Worm (Caenorhabditis elegans) whole organism, L1 larva: ENCODE data around the gene F53C3.7.

Experiments used
- C34B4.2 ChIP-seq: sonication (generic microtip); optimal IDR thresholded peaks from 2 replicates; lab custom pipeline; 2017; ENCODE audit warnings: mild to moderate bottlenecking, missing genetic modification characterization, missing compliant biosample characterization
- F16B12.6 ChIP-seq: fragments of 150-350 bp; optimal IDR thresholded peaks from 2 replicates; lab custom pipeline; 2014; ENCODE audit warnings: missing biosample characterization, missing genetic modification characterization
- aha-1 ChIP-seq: fragments of 150-350 bp; optimal IDR thresholded peaks from 2 replicates; lab custom pipeline; 2014; ENCODE audit warnings: missing biosample characterization, missing genetic modification characterization
- ama-1 ChIP-seq: fragments of 150-350 bp; optimal IDR thresholded peaks from 2 replicates; lab custom pipeline; 2014
- blmp-1 ChIP-seq: fragments of 150-350 bp; optimal IDR thresholded peaks from 2 replicates; lab custom pipeline; 2014; ENCODE audit warnings: missing biosample characterization, missing genetic modification characterization
- ceh-63 ChIP-seq: fragments of 200-800 bp; sonication (Bioruptor generic); optimal IDR thresholded peaks from 2 replicates; lab custom pipeline; 2018; ENCODE audit warnings: mild to moderate bottlenecking, missing genetic modification characterization, missing compliant biosample characterization
- ceh-82 ChIP-seq, 3 experiments: fragments of 150-350 bp in 1 of 3; sonication (generic microtip) in 2 of 3; optimal IDR thresholded peaks; 2 replicates each; lab custom pipeline; 2014 to 2017; ENCODE audit warnings: missing biosample characterization in 3 of 3, missing genetic modification characterization in 3 of 3
- ces-1 ChIP-seq: fragments of 150-350 bp; optimal IDR thresholded peaks from 2 replicates; lab custom pipeline; 2014; ENCODE audit warnings: missing biosample characterization, missing genetic modification reagents, missing genetic modification characterization
- efl-1 ChIP-seq, 4 experiments: fragments of 150-350 bp; optimal IDR thresholded peaks in 3 of 4; peaks in 1 of 4; 1 replicate in 1 of 4; 2 replicates in 3 of 4; lab custom pipeline; 2014; ENCODE audit warnings: missing biosample characterization in 2 of 4, missing genetic modification characterization in 2 of 4, missing genetic modification reagents in 2 of 4
- efl-3 ChIP-seq: fragments of 200-800 bp; sonication (Bioruptor generic); optimal IDR thresholded peaks from 2 replicates; lab custom pipeline; 2018; ENCODE audit warnings: mild to moderate bottlenecking, missing genetic modification characterization, missing compliant biosample characterization
- egl-27 ChIP-seq, 2 experiments: fragments of 150-350 bp in 1 of 2; sonication (generic microtip); optimal IDR thresholded peaks; 3 replicates each; lab custom pipeline; 2017 to 2018; ENCODE audit warnings: missing biosample characterization in 2 of 2, missing genetic modification characterization in 2 of 2, missing genetic modification reagents in 2 of 2
- fkh-4 ChIP-seq: sonication (generic microtip); optimal IDR thresholded peaks from 2 replicates; lab custom pipeline; 2016; ENCODE audit warnings: missing compliant biosample characterization, missing genetic modification characterization, borderline replicate concordance
- fos-1 ChIP-seq: fragments of 150-350 bp; optimal IDR thresholded peaks from 2 replicates; lab custom pipeline; 2014; ENCODE audit warnings: missing biosample characterization, missing genetic modification characterization
- hlh-17 ChIP-seq: fragments of 200-800 bp; sonication (Bioruptor generic); optimal IDR thresholded peaks from 2 replicates; lab custom pipeline; 2018; ENCODE audit warnings: missing genetic modification characterization, mild to moderate bottlenecking, missing compliant biosample characterization, moderate library complexity, borderline replicate concordance
- hlh-4 ChIP-seq: sonication (generic microtip); optimal IDR thresholded peaks from 2 replicates; lab custom pipeline; 2016; ENCODE audit warnings: mild to moderate bottlenecking, missing genetic modification characterization, missing compliant biosample characterization
- isw-1 ChIP-seq: fragments of 200-800 bp; sonication (Bioruptor generic); IDR thresholded peaks from 2 replicates; pipeline ENCODE4 v1.3.6; 2022; ENCODE audit warnings: missing genetic modification characterization, missing compliant biosample characterization
- jun-1 ChIP-seq: fragments of 150-350 bp; optimal IDR thresholded peaks from 2 replicates; lab custom pipeline; 2014; ENCODE audit warnings: missing biosample characterization, missing genetic modification reagents, missing genetic modification characterization
- lin-13 ChIP-seq: fragments of 150-350 bp; optimal IDR thresholded peaks from 2 replicates; lab custom pipeline; 2014; ENCODE audit warnings: missing biosample characterization, missing genetic modification reagents, missing genetic modification characterization
- lin-14 ChIP-seq: fragments of 200-800 bp; sonication (Bioruptor generic); optimal IDR thresholded peaks from 2 replicates; lab custom pipeline; 2018; ENCODE audit warnings: mild to moderate bottlenecking, missing genetic modification characterization, moderate library complexity, missing compliant biosample characterization
- lsy-2 ChIP-seq, 2 experiments: fragments of 150-350 bp; optimal IDR thresholded peaks; 2 replicates each; lab custom pipeline; 2014; ENCODE audit warnings: missing biosample characterization in 2 of 2, missing genetic modification characterization in 2 of 2
- mab-9 ChIP-seq: fragments of 200-800 bp; sonication (Bioruptor generic); IDR thresholded peaks from 2 replicates; pipeline ENCODE4 v1.3.6; 2022; ENCODE audit warnings: missing genetic modification reagents, missing genetic modification characterization, missing compliant biosample characterization
- nhr-19 ChIP-seq: fragments of 200-800 bp; sonication (Bioruptor generic); conservative IDR thresholded peaks from 2 replicates; pipeline ENCODE4 v1.3.6; 2022; ENCODE audit warnings: missing genetic modification characterization, missing compliant biosample characterization
- nhr-20 ChIP-seq: sonication (generic microtip); optimal IDR thresholded peaks from 2 replicates; lab custom pipeline; 2016; ENCODE audit warnings: mild to moderate bottlenecking, missing genetic modification characterization, missing compliant biosample characterization
- nhr-237 ChIP-seq: fragments of 150-350 bp; optimal IDR thresholded peaks from 2 replicates; lab custom pipeline; 2014; ENCODE audit warnings: missing biosample characterization, missing genetic modification characterization
- nhr-47 ChIP-seq: sonication (generic microtip); optimal IDR thresholded peaks from 2 replicates; lab custom pipeline; 2016; ENCODE audit warnings: mild to moderate bottlenecking, missing genetic modification characterization, moderate library complexity, missing compliant biosample characterization
- nhr-77 ChIP-seq: fragments of 150-350 bp; optimal IDR thresholded peaks from 2 replicates; lab custom pipeline; 2014; ENCODE audit warnings: missing biosample characterization, missing genetic modification characterization
- nhr-84 ChIP-seq: sonication (generic microtip); optimal IDR thresholded peaks from 2 replicates; lab custom pipeline; 2017; ENCODE audit warnings: missing biosample characterization, missing genetic modification characterization
- nhr-85 ChIP-seq: sonication (generic microtip); peaks from one replicate; lab custom pipeline; 2016; ENCODE audit warnings: missing genetic modification characterization, inconsistent platforms, missing compliant biosample characterization
- pag-3 ChIP-seq: sonication (generic microtip); optimal IDR thresholded peaks from 2 replicates; lab custom pipeline; 2017; ENCODE audit warnings: missing genetic modification characterization, mild to moderate bottlenecking, missing compliant biosample characterization, antibody characterized with exemption, borderline replicate concordance; ENCODE audit not compliant: insufficient read depth
- pqm-1 ChIP-seq: sonication (generic microtip); optimal IDR thresholded peaks from 3 replicates; lab custom pipeline; 2017; ENCODE audit warnings: missing biosample characterization, missing genetic modification characterization
- rnt-1 ChIP-seq: sonication (generic microtip); optimal IDR thresholded peaks from 2 replicates; lab custom pipeline; 2016; ENCODE audit warnings: mild to moderate bottlenecking, missing genetic modification characterization, moderate library complexity, missing compliant biosample characterization
- skn-1 ChIP-seq: fragments of 150-350 bp; optimal IDR thresholded peaks from 2 replicates; lab custom pipeline; 2014; ENCODE audit warnings: missing biosample characterization, missing genetic modification characterization
- sptf-1 ChIP-seq: fragments of 150-350 bp; optimal IDR thresholded peaks from 2 replicates; lab custom pipeline; 2014; ENCODE audit warnings: missing biosample characterization, missing genetic modification characterization
- tbx-2 ChIP-seq: sonication (generic microtip); optimal IDR thresholded peaks from 2 replicates; lab custom pipeline; 2016; ENCODE audit warnings: missing genetic modification characterization, missing compliant biosample characterization
- unc-30 ChIP-seq: sonication (generic microtip); optimal IDR thresholded peaks from 2 replicates; lab custom pipeline; 2017; ENCODE audit warnings: missing biosample characterization, missing genetic modification characterization
- xbp-1 ChIP-seq: sonication (generic microtip); optimal IDR thresholded peaks from 2 replicates; lab custom pipeline; 2016; ENCODE audit warnings: missing genetic modification characterization, missing compliant biosample characterization
- ztf-4 ChIP-seq: fragments of 150-350 bp; optimal IDR thresholded peaks from 2 replicates; lab custom pipeline; 2014; ENCODE audit warnings: missing biosample characterization, missing genetic modification characterization

Gene F53C3.7

DNA sequence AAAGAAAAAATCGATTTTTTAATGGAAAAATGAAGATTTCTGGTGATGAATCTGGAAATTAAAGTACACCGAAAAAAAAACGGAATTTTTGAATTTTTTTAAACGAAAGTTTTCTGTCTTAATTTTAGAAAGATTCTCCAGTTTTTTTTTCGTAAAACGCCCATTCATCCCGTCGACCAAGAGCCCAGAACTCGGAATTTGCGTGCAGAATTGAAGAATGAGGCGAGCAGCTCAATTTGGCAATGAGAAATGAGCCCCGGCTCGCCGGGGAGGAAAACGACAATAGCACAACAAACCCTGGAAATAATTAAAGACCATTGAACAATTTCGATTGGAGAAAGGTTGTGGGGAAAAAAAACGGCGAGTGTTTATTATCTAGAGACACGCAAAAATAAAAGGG lies 37.0 kb downstream of the F53C3.7 start:
- TF ChIP-seq nhr-19 (GFP tag; lab: Robert Waterston, UW), result no peak
- TF ChIP-seq blmp-1 (tag; lab: Kevin White, UChicago), result no peak
- TF ChIP-seq tbx-2, result no peak
- no peak for TF ChIP-seq hlh-17
- no peak for TF ChIP-seq fkh-4
- TF ChIP-seq xbp-1 (tag; lab: Kevin White, UChicago), result no peak
- no peak for TF ChIP-seq nhr-77 (tag; lab: Kevin White, UChicago)
- TF ChIP-seq nhr-47 (tag; lab: Kevin White, UChicago), result no peak
- no peak for TF ChIP-seq skn-1 (tag; lab: Kevin White, UChicago)
- no peak for TF ChIP-seq unc-30
- TF ChIP-seq efl-3 (GFP tag; lab: Kevin White, UChicago), result no peak
- no peak for TF ChIP-seq pag-3 (tag; lab: Kevin White, UChicago)
- TF ChIP-seq lsy-2 (tag; optimal IDR thresholded peaks at IDR 0.05; lab: Kevin White, UChicago), result no peak
- TF ChIP-seq ceh-63 (GFP tag; lab: Kevin White, UChicago), result no peak
- no peak for TF ChIP-seq ama-1
- TF ChIP-seq sptf-1 (tag; lab: Kevin White, UChicago), result no peak
- TF ChIP-seq nhr-20 (tag; lab: Kevin White, UChicago), result no peak

DNA sequence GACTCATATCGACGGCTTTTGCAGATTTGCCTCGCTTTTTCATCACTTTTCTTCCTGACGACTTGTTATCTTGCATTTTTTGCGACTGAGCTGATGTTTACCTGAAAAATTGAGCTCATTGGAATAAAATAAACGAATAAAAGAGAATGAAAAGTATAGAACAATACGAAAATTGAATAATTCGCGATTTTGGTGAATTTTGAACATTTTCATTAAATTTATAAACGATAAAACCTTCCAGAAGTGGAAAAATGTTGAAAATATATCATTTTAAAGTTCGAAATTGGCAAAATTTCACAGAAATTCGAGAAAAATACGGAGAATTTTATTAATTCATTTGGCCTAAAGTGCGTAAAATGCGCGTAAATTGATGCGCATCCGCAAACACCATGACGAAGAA lies 38.8 kb downstream of the F53C3.7 start, which contains the start of gene Y14H12B.2:
Gene Y14H12B.2, minus strand, starts transcription at position 101 of the 400 bp plus-strand sequence.
- TF ChIP-seq nhr-237 (tag; lab: Kevin White, UChicago) (no peak), efl-1 (optimal IDR thresholded peaks at IDR 0.05; lab: Kevin White, UChicago) (peak in 1 of 2 experiments; percentile 82), efl-1 (GFP tag; optimal IDR thresholded peaks at IDR 0.05 in 1 of 2; lab: Kevin White, UChicago) (peak in 1 of 2 experiments; percentile 24)

DNA sequence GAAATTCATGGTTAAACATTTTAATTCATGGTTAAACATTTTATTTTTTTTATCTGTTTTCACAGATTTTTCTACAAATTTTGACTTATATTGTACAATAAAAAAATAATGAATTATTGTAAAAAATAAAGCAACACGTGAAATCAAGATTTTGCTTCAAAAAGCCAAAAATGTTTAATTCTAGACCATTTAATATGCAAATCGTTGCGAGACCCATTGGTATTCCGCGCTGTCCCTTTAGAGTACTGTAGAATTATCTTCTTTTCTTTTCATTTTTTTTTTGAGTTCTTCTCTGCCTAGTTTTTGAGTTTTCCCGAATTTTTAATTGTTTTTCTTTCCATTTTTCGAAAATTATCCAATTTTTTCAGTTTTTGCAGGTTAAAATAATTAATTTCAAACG lies 39.2 kb downstream of the F53C3.7 start, which contains the start of gene Y14H12B.1:
Gene Y14H12B.1, plus strand, starts transcription at position 363 of the 400 bp plus-strand sequence.
- TF ChIP-seq nhr-84 (tag; lab: Kevin White, UChicago) (no peak), nhr-47 (tag; lab: Kevin White, UChicago) (no peak), fos-1 (no peak), lin-13 (GFP tag; lab: Kevin White, UChicago) (no peak), rnt-1 (no peak), F16B12.6 (tag; lab: Kevin White, UChicago) (no peak), pqm-1 (tag; lab: Kevin White, UChicago) (no peak), efl-3 (GFP tag; lab: Kevin White, UChicago) (no peak), lsy-2 (tag; optimal IDR thresholded peaks at IDR 0.05; lab: Kevin White, UChicago) (no peak), mab-9 (GFP tag; lab: Robert Waterston, UW) (no peak), hlh-4 (tag; lab: Kevin White, UChicago) (no peak), ama-1 (no peak), C34B4.2 (no peak), nhr-19 (GFP tag; lab: Robert Waterston, UW) (no peak), nhr-85 (no peak), egl-27 (tag; optimal IDR thresholded peaks at IDR 0.05; lab: Kevin White, UChicago) (no peak), hlh-17 (no peak), lin-14 (GFP tag; lab: Kevin White, UChicago) (no peak), aha-1 (no peak)

DNA sequence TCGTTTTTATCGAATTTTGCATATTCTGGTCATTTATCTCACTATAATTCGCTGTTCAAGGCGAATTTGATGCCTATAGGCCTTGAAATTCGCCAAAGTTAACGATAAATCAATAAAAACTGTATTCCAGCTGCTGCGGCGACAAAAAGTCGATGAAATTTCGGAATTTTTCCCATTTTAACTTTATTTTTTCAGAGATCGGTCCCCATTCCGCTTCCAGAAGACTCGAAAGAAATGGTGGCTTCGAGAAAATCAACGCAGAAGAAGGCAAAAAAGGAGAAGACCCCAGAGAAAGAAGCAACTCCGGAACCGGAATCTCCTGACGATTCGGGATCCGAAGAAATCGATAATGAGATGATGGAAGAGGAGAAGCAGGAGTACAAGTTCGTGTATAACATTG lies 40.2 kb downstream of the F53C3.7 start:
- TF ChIP-seq aha-1, result no peak
- TF ChIP-seq jun-1 (tag; lab: Kevin White, UChicago), result no peak
- no peak for TF ChIP-seq ztf-4 (tag; lab: Kevin White, UChicago)
- TF ChIP-seq ces-1 (GFP tag; lab: Kevin White, UChicago), result no peak
- no peak for TF ChIP-seq isw-1
- no peak for TF ChIP-seq lin-13 (GFP tag; lab: Kevin White, UChicago)
- no peak for TF ChIP-seq ceh-82 (tag; optimal IDR thresholded peaks at IDR 0.05; lab: Kevin White, UChicago)
- TF ChIP-seq rnt-1, result no peak
